Fruit fly (Drosophila melanogaster) S2 (cell line): ENCODE measurements around the gene Or82a.

ENCODE experiments used
- CG8478 ChIP-seq: fragments of >200 bp; optimal IDR thresholded peaks from 2 replicates; lab custom pipeline; 2018
- CTCF ChIP-seq, 2 experiments: fragments of >200 bp; optimal IDR thresholded peaks; 2 replicates each; lab custom pipeline; 2018

DNA sequence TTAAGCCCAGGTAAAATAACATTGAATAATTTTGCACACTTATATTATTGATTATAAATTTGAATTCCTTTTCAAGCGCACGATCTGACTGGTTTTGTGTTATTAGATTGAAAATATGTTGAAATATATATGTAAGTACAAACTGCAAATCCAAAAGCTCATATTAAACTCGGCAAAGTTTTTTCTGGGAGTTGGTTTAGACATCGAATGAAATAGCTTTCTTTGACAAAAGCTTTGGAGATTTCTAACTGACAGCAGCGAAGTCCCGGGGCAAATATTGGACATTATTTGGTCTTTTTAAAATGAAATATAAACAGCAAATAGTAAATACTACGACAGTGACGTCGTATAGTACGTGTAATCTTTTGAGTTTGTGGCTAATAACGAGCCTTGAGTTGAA is 5.5 kb upstream of the Or82a start, which contains the start of gene TwdlG:
- TF ChIP-seq CTCF (optimal IDR thresholded peaks at IDR 0.05; lab: Kevin White, UChicago) (no peak), CG8478 (lab: Kevin White, UChicago) (no peak)
